Fruit fly (Drosophila melanogaster): ENCODE data around the gene PIG-P.

PIG-P gene

DNA sequence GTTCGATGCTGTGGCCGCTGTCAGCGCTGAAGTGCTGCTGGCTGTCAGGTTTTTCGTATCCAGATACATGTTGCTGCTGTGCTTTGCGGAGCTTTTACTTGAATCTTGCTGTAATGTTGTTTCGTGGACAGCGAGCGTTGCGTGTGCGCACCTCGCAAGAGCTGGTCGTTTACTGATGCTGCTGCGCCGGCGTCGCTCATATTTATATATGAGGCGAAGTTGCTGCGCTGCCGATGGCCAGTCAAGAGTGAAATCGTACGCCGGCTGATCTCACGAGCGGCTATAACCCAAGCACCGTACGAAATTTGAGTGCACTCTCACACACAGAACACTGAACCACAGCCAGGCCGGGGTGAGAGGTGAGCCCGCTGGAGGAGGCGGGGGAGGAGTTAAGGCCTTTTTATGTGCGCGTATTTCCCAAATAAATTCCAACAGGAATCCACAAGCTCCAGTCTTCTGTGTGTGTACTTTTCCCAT is 40.7 kb downstream of the PIG-P start (continued):
- TF ChIP-seq HLH4C (GFP tag; IDR thresholded peaks at IDR 0.05; ENCODE audit: partially characterized antibody), result no peak
- TF ChIP-seq Trl (optimal IDR thresholded peaks at IDR 0.05), result peak in 1 of 2 experiments; percentile 26
- no peak for TF ChIP-seq Trl (GFP tag; optimal IDR thresholded peaks at IDR 0.05)
- 0 out of 2 replicates have a peak, but pooled peaks have one; percentile 29 for TF ChIP-seq aop (GFP tag; IDR thresholded peaks at IDR 0.05)
- TF ChIP-seq CG7556 (GFP tag; optimal IDR thresholded peaks at IDR 0.05), result no peak
- no peak for TF ChIP-seq CG13287 (GFP tag; IDR thresholded peaks at IDR 0.05; ENCODE audit: partially characterized antibody)
- TF ChIP-seq lov (optimal IDR thresholded peaks at IDR 0.05), result no peak
- no peak; the same call in 2 of the 3 replicates for TF ChIP-seq lov (GFP tag; IDR thresholded peaks at IDR 0.05)
- no peak for TF ChIP-seq p53 (GFP tag; optimal IDR thresholded peaks at IDR 0.05)
- TF ChIP-seq Max (GFP tag; optimal IDR thresholded peaks at IDR 0.05), result no peak
- peak; percentile 1 for TF ChIP-seq zf30C (GFP tag; optimal IDR thresholded peaks at IDR 0.05)
- TF ChIP-seq CG2199 (GFP tag; IDR thresholded peaks at IDR 0.05), result peak; percentile 43; the same call in 1 of the 3 replicates
- peak; percentile 72 for TF ChIP-seq kni (GFP tag; optimal IDR thresholded peaks at IDR 0.05)
- TF ChIP-seq CG10565 (GFP tag; optimal IDR thresholded peaks at IDR 0.05), result no peak
- no peak for TF ChIP-seq lmd (GFP tag; IDR thresholded peaks at IDR 0.05)
- TF ChIP-seq NC2α (GFP tag; optimal IDR thresholded peaks at IDR 0.05), result peak; percentile 22

DNA sequence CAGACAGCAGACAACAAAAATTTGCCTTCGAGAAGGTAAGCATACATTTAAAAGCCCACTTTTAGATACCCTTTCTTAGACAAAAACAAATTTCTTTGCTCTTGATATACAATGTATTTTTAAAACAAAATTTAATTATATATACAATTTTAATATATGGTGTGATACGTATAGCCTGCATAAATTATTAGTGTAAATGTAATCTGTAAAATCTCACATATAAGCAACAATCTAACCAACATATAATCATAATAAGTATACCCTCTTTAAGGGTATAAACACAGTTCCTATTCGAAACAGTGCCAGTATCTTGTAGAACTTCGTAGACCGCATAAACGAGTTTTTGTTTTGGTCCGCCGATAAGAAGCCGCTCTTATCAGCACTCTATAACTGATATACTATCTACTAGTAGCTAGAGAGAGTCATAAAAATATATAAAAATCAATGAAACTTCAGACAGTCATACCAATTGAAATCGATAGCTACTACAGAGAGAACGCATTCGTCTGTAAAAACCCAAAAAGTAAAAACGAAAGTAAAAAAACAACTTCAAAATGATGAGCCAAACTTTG is 43.7 kb downstream of the PIG-P start, which contains the start of gene Kaz-m1:
Gene Kaz-m1, plus strand, starts transcription at position 460 of the 572 bp plus-strand sequence.
- TF ChIP-seq CG10366 (GFP tag; IDR thresholded peaks at IDR 0.05) (0 out of 2 replicates have a peak, but pooled peaks have one; percentile 13), CG14441 (GFP tag; IDR thresholded peaks at IDR 0.05) (no peak), Hey (tag; optimal IDR thresholded peaks at IDR 0.05) (no peak), insv (GFP tag; optimal IDR thresholded peaks at IDR 0.05) (peak in 1 of 2 experiments; percentile 2), CG32772 (GFP tag; IDR thresholded peaks at IDR 0.05) (no peak), CG10209 (GFP tag; optimal IDR thresholded peaks at IDR 0.05) (peak; percentile 46), bbx (GFP tag; IDR thresholded peaks at IDR 0.05; ENCODE audit: partially characterized antibody) (no peak), lbe (GFP tag; optimal IDR thresholded peaks at IDR 0.05) (no peak), CG17612 (GFP tag; IDR thresholded peaks at IDR 0.05) (no peak), tin (GFP tag; optimal IDR thresholded peaks at IDR 0.05) (no peak), HmgZ (tag; optimal IDR thresholded peaks at IDR 0.05) (peak; percentile 39), CG6765 (GFP tag; optimal IDR thresholded peaks at IDR 0.05) (peak; percentile 1), Fer1 (GFP tag; optimal IDR thresholded peaks at IDR 0.05) (peak; percentile 29), CG7745 (tag; optimal IDR thresholded peaks at IDR 0.05) (no peak), CG12219 (GFP tag; optimal IDR thresholded peaks at IDR 0.05) (no peak), esg (GFP tag; conservative IDR thresholded peaks at IDR 0.05) (no peak), CG32532 (GFP tag; IDR thresholded peaks at IDR 0.05) (peak; percentile 45; the same call in 1 of the 2 replicates), D (optimal IDR thresholded peaks at IDR 0.05) (no peak), D (GFP tag; optimal IDR thresholded peaks at IDR 0.05) (peak; percentile 17), sob (GFP tag; IDR thresholded peaks at IDR 0.05) (0 out of 2 replicates have a peak, but pooled peaks have one; percentile 24), rib (GFP tag; IDR thresholded peaks at IDR 0.05) (no peak), row (GFP tag; IDR thresholded peaks at IDR 0.05) (peak; percentile 87), bab2 (GFP tag; optimal IDR thresholded peaks at IDR 0.05) (no peak), Mes4 (GFP tag; optimal IDR thresholded peaks at IDR 0.05) (no peak), Atf-2 (GFP tag; optimal IDR thresholded peaks at IDR 0.05) (no peak), CG9797 (GFP tag; optimal IDR thresholded peaks at IDR 0.05) (no peak), CG6272 (GFP tag; IDR thresholded peaks at IDR 0.05) (no peak), CG6654 (GFP tag; optimal IDR thresholded peaks at IDR 0.05) (no peak), CG10543 (GFP tag; optimal IDR thresholded peaks at IDR 0.05) (no peak), CG3838 (GFP tag; optimal IDR thresholded peaks at IDR 0.05) (no peak), ERR (GFP tag; optimal IDR thresholded peaks at IDR 0.05) (no peak), fd3F (GFP tag; optimal IDR thresholded peaks at IDR 0.05) (peak; percentile 15), wdn (GFP tag; IDR thresholded peaks at IDR 0.05) (no peak), CG15479 (GFP tag; optimal IDR thresholded peaks at IDR 0.05) (no peak), CG17385 (GFP tag; optimal IDR thresholded peaks at IDR 0.05) (peak; percentile 46), CG13287 (GFP tag; IDR thresholded peaks at IDR 0.05; ENCODE audit: partially characterized antibody) (no peak)

All from whole organism, embryonic.